Fruit fly (Drosophila melanogaster): ENCODE measurements around the gene TTLL1B.

DNA sequence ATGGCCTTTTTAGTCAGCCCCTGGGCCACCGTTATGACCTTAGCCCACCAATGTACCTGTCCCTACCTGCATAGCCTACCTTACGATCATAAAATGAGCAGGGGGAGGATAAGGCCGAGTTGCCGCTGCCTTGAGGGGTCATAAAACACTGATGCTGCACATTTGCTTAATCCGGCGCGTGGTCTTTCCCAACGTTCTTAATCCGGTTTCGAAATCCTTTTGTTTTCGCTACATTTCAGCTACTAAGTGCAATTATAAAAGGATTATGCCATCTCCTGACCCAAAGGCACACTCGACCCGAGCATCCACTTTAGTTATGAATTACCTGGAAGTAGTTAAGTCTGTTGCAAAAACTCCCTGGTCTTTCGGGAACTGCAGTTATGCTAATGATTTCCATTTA, 48.3 kb downstream of the TTLL1B start:
- TF ChIP-seq CG8478 (optimal IDR thresholded peaks at IDR 0.05): no peak
- no peak for TF ChIP-seq CTCF (optimal IDR thresholded peaks at IDR 0.05)
